Worm (Caenorhabditis elegans): ENCODE data around the gene rbm-7.

rbm-7 gene

ce11 chrIII:12971828-12972379 is 40.2 kb upstream of the rbm-7 start (continued):
- TF ChIP-seq sox-4 (tag; optimal IDR thresholded peaks at IDR 0.05) (no peak), efl-1 (optimal IDR thresholded peaks at IDR 0.05) (peak; percentile 51 to 59), efl-1 (GFP tag; optimal IDR thresholded peaks at IDR 0.05 in 1 of 2) (peak; percentile 55 to 95), efl-3 (GFP tag; optimal IDR thresholded peaks at IDR 0.05) (no peak), lin-13 (GFP tag; optimal IDR thresholded peaks at IDR 0.05) (no peak), vab-15 (tag; optimal IDR thresholded peaks at IDR 0.05) (no peak), unc-86 (tag; optimal IDR thresholded peaks at IDR 0.05) (no peak), hpl-2 (GFP tag; optimal IDR thresholded peaks at IDR 0.05) (no peak), ceh-88 (GFP tag; IDR thresholded peaks at IDR 0.05) (no peak), ceh-90 (tag; optimal IDR thresholded peaks at IDR 0.05) (no peak), Y116A8C.19 (tag; optimal IDR thresholded peaks at IDR 0.05; ENCODE audit: borderline replicate concordance) (no peak), elt-3 (tag; optimal IDR thresholded peaks at IDR 0.05) (peak in 2 of 6 experiments; percentile 16 to 24), dpl-1 (GFP tag; optimal IDR thresholded peaks at IDR 0.05) (peak; percentile 27 to 57 (median 54)), hlh-17 (GFP tag; optimal IDR thresholded peaks at IDR 0.05; ENCODE audit: borderline replicate concordance) (no peak), C16A3.4 (tag; optimal IDR thresholded peaks at IDR 0.05) (peak; percentile 32), ceh-8 (GFP tag; optimal IDR thresholded peaks at IDR 0.05) (no peak), lin-14 (GFP tag; optimal IDR thresholded peaks at IDR 0.05) (no peak), hlh-4 (tag; optimal IDR thresholded peaks at IDR 0.05) (no peak), dsc-1 (tag; optimal IDR thresholded peaks at IDR 0.05) (peak; percentile 2), mdl-1 (tag; optimal IDR thresholded peaks at IDR 0.05) (no peak), lin-15B (tag; optimal IDR thresholded peaks at IDR 0.05) (no peak), sptf-1 (tag; optimal IDR thresholded peaks at IDR 0.05) (no peak), nhr-76 (tag; optimal IDR thresholded peaks at IDR 0.05) (no peak), pax-3 (tag; optimal IDR thresholded peaks at IDR 0.05) (no peak), ztf-11 (tag; optimal IDR thresholded peaks at IDR 0.05) (no peak), pag-3 (tag; optimal IDR thresholded peaks at IDR 0.05; ENCODE audit: borderline replicate concordance, insufficient read depth) (no peak), nhr-84 (tag; optimal IDR thresholded peaks at IDR 0.05) (no peak), lin-39 (tag; optimal IDR thresholded peaks at IDR 0.05) (no peak), nhr-12 (tag; optimal IDR thresholded peaks at IDR 0.05) (no peak), mab-9 (GFP tag; IDR thresholded peaks at IDR 0.05) (no peak)

DNA sequence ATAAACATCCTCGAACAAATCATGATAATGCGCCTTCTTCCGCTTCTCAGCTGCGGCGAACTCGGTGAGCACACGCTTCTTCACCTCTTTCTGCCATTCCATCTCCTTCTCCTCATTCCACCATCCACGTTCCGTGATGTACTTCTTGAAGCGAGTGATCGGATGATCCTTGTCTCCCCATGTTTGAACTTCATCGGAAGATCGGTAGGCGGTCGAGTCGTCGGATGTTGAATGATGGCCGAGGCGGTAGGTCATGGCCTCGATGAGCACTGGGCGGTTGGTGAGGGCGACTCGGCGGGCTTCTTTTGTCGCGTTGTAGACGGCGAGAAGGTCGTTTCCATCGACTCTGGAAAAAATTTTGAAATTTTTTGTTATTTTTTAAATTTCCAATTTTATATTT is 36.7 kb upstream of the rbm-7 start:
- TF ChIP-seq pag-3 (tag; optimal IDR thresholded peaks at IDR 0.05; ENCODE audit: borderline replicate concordance, insufficient read depth) (no peak), rnt-1 (tag; optimal IDR thresholded peaks at IDR 0.05) (no peak), nhr-77 (tag; optimal IDR thresholded peaks at IDR 0.05) (no peak), ztf-4 (tag; optimal IDR thresholded peaks at IDR 0.05) (no peak), lin-15B (tag; optimal IDR thresholded peaks at IDR 0.05) (no peak), unc-130 (tag; optimal IDR thresholded peaks at IDR 0.05) (no peak), ceh-63 (GFP tag; optimal IDR thresholded peaks at IDR 0.05) (no peak), lin-14 (GFP tag; optimal IDR thresholded peaks at IDR 0.05) (no peak), grh-1 (GFP tag; IDR thresholded peaks at IDR 0.05) (no peak), unc-98 (GFP tag; IDR thresholded peaks at IDR 0.05) (no peak), unc-86 (tag; optimal IDR thresholded peaks at IDR 0.05) (no peak), nhr-237 (tag; optimal IDR thresholded peaks at IDR 0.05) (no peak), nhr-84 (tag; optimal IDR thresholded peaks at IDR 0.05) (no peak), nhr-20 (tag; optimal IDR thresholded peaks at IDR 0.05) (no peak), ztf-11 (tag; optimal IDR thresholded peaks at IDR 0.05) (no peak), pax-3 (tag; optimal IDR thresholded peaks at IDR 0.05) (no peak), C04F5.9 (tag; optimal IDR thresholded peaks at IDR 0.05) (no peak), nhr-11 (tag; optimal IDR thresholded peaks at IDR 0.05) (no peak), mef-2 (tag; optimal IDR thresholded peaks at IDR 0.05) (no peak), aha-1 (tag; optimal IDR thresholded peaks at IDR 0.05) (no peak)
